Worm (Caenorhabditis elegans) whole organism, young adult: ENCODE results near the gene Y75B8A.18.

Source experiments
- B0035.1 ChIP-seq: sonication (generic microtip); optimal IDR thresholded peaks from 2 replicates; lab custom pipeline; 2016; ENCODE audit warnings: missing genetic modification characterization, mild to moderate bottlenecking, missing compliant biosample characterization, missing genotype, missing genetic modification reagents
- D2030.7 ChIP-seq: fragments of 200-800 bp; sonication (Bioruptor generic); IDR thresholded peaks from 2 replicates; pipeline ENCODE4 v1.3.6; 2022; ENCODE audit warnings: missing genetic modification reagents, missing genetic modification characterization, missing compliant biosample characterization
- F49E8.2 ChIP-seq: sonication (generic microtip); optimal IDR thresholded peaks from 3 replicates; lab custom pipeline; 2017; ENCODE audit warnings: missing genetic modification characterization, mild to moderate bottlenecking, missing compliant biosample characterization, antibody characterized with exemption, moderate library complexity; ENCODE audit not compliant: insufficient read depth
- F52B5.7 ChIP-seq: sonication (generic microtip); optimal IDR thresholded peaks from 2 replicates; lab custom pipeline; 2016; ENCODE audit warnings: mild to moderate bottlenecking, missing genetic modification characterization, missing compliant biosample characterization
- F55B11.4 ChIP-seq: sonication (generic microtip); optimal IDR thresholded peaks from 2 replicates; lab custom pipeline; 2016; ENCODE audit warnings: missing compliant biosample characterization, missing genetic modification characterization, borderline replicate concordance; ENCODE audit not compliant: insufficient read depth
- F57C9.4 ChIP-seq: sonication (generic microtip); optimal IDR thresholded peaks from 2 replicates; lab custom pipeline; 2017; ENCODE audit warnings: mild to moderate bottlenecking, missing genetic modification characterization, missing compliant biosample characterization
- Y67H2A.10 ChIP-seq: fragments of 200-800 bp; sonication (Bioruptor generic); conservative IDR thresholded peaks from 2 replicates; pipeline ENCODE4 v1.3.6; 2022; ENCODE audit warnings: missing genetic modification reagents, missing genetic modification characterization, missing compliant biosample characterization
- Y95B8A.8 ChIP-seq: fragments of 200-800 bp; sonication (Bioruptor generic); IDR thresholded peaks from 2 replicates; pipeline ENCODE4 v1.3.6; 2022; ENCODE audit warnings: missing genetic modification reagents, missing genetic modification characterization, missing compliant biosample characterization
- ama-1 ChIP-seq, 3 experiments: fragments of 150-350 bp in 1 of 3; sonication (generic microtip) in 2 of 3; optimal IDR thresholded peaks; 2 replicates each; lab custom pipeline; 2014 to 2018; ENCODE audit warnings: missing biosample characterization in 2 of 3, missing genetic modification characterization in 2 of 3, missing genetic modification reagents in 2 of 3
- attf-6 ChIP-seq: fragments of 200-800 bp; sonication (Bioruptor generic); IDR thresholded peaks from 2 replicates; pipeline ENCODE4 v1.3.6; 2022; ENCODE audit warnings: missing genetic modification reagents, missing genetic modification characterization, missing compliant biosample characterization
- bed-2 ChIP-seq: fragments of 200-800 bp; sonication (Bioruptor generic); IDR thresholded peaks from 2 replicates; pipeline ENCODE4 v1.3.6; 2022; ENCODE audit warnings: missing genetic modification reagents, missing genetic modification characterization, missing compliant biosample characterization
- cebp-2 ChIP-seq: fragments of 200-800 bp; sonication (Bioruptor generic); IDR thresholded peaks from 2 replicates; pipeline ENCODE4 v1.3.6; 2022; ENCODE audit warnings: missing genetic modification characterization, missing compliant biosample characterization
- ceh-100 ChIP-seq: fragments of 200-800 bp; sonication (Bioruptor generic); IDR thresholded peaks from 2 replicates; pipeline ENCODE4 v1.3.6; 2022; ENCODE audit warnings: missing genetic modification reagents, missing genetic modification characterization, missing compliant biosample characterization
- ceh-58 ChIP-seq: fragments of 200-800 bp; sonication (Bioruptor generic); IDR thresholded peaks from 2 replicates; pipeline ENCODE4 v1.3.6; 2022; ENCODE audit warnings: missing genetic modification characterization, missing compliant biosample characterization
- dpff-1 ChIP-seq: sonication (generic microtip); optimal IDR thresholded peaks from 2 replicates; lab custom pipeline; 2017; ENCODE audit warnings: mild to moderate bottlenecking, missing genetic modification characterization, missing compliant biosample characterization
- ekl-4 ChIP-seq: fragments of 200-800 bp; sonication (Bioruptor generic); IDR thresholded peaks from 2 replicates; pipeline ENCODE4 v1.3.6; 2022; ENCODE audit warnings: missing genetic modification reagents, missing genetic modification characterization, missing compliant biosample characterization
- fkh-3 ChIP-seq: sonication (generic microtip); optimal IDR thresholded peaks from 2 replicates; lab custom pipeline; 2016; ENCODE audit warnings: mild to moderate bottlenecking, missing genetic modification characterization, missing compliant biosample characterization
- gei-17 ChIP-seq: fragments of 200-800 bp; sonication (Bioruptor generic); optimal IDR thresholded peaks from 2 replicates; lab custom pipeline; 2018; ENCODE audit warnings: mild to moderate bottlenecking, missing genetic modification characterization, missing compliant biosample characterization
- hlh-12 ChIP-seq: sonication (generic microtip); optimal IDR thresholded peaks from 2 replicates; lab custom pipeline; 2016; ENCODE audit warnings: missing genetic modification characterization, missing compliant biosample characterization
- hmg-1.2 ChIP-seq: fragments of 200-800 bp; sonication (Bioruptor generic); IDR thresholded peaks from 2 replicates; pipeline ENCODE4 v1.3.6; 2022; ENCODE audit warnings: missing genetic modification reagents, missing genetic modification characterization, missing compliant biosample characterization
- hsf-1 ChIP-seq: fragments of 200-800 bp; sonication (Bioruptor generic); IDR thresholded peaks from 2 replicates; pipeline ENCODE4 v1.3.6; 2022; ENCODE audit warnings: missing genetic modification reagents, missing genetic modification characterization, missing compliant biosample characterization
- let-607 ChIP-seq, 2 experiments: fragments of 200-800 bp in 1 of 2; sonication (Bioruptor generic) in 1 of 2; sonication (generic microtip) in 1 of 2; optimal IDR thresholded peaks; 2 replicates each; lab custom pipeline; 2016 to 2018; ENCODE audit warnings: mild to moderate bottlenecking in 2 of 2, missing compliant biosample characterization in 2 of 2, missing genetic modification characterization in 2 of 2, moderate library complexity in 2 of 2, missing genotype in 1 of 2
- lsy-27 ChIP-seq: sonication (generic microtip); optimal IDR thresholded peaks from 2 replicates; lab custom pipeline; 2017; ENCODE audit warnings: missing genetic modification characterization, mild to moderate bottlenecking, missing compliant biosample characterization, antibody characterized with exemption, missing genotype, borderline replicate concordance; ENCODE audit not compliant: insufficient read depth
- madf-6 ChIP-seq: fragments of 200-800 bp; sonication (Bioruptor generic); IDR thresholded peaks from 2 replicates; pipeline ENCODE4 v1.3.6; 2022; ENCODE audit warnings: missing genetic modification reagents, missing genetic modification characterization, missing compliant biosample characterization
- mxl-1 ChIP-seq: sonication (generic microtip); optimal IDR thresholded peaks from 2 replicates; lab custom pipeline; 2016; ENCODE audit warnings: missing genetic modification characterization, missing compliant biosample characterization
- nfya-1 ChIP-seq: sonication (generic microtip); optimal IDR thresholded peaks from 2 replicates; lab custom pipeline; 2017; ENCODE audit warnings: antibody characterized with exemption, missing compliant biosample characterization, missing genetic modification characterization, borderline replicate concordance; ENCODE audit not compliant: insufficient read depth
- nfya-2 ChIP-seq: fragments of 200-800 bp; sonication (Bioruptor generic); IDR thresholded peaks from 2 replicates; pipeline ENCODE4 v1.3.6; 2022; ENCODE audit warnings: missing genetic modification reagents, missing genetic modification characterization, missing compliant biosample characterization
- nhr-179 ChIP-seq: sonication (generic microtip); optimal IDR thresholded peaks from 2 replicates; lab custom pipeline; 2016; ENCODE audit warnings: mild to moderate bottlenecking, missing genetic modification characterization, missing compliant biosample characterization
- nhr-80 ChIP-seq: sonication (generic microtip); optimal IDR thresholded peaks from 2 replicates; lab custom pipeline; 2016; ENCODE audit warnings: missing genetic modification characterization, missing compliant biosample characterization
- snpc-3.4 ChIP-seq: sonication (generic microtip); optimal IDR thresholded peaks from 2 replicates; lab custom pipeline; 2017; ENCODE audit warnings: missing genetic modification characterization, mild to moderate bottlenecking, missing compliant biosample characterization, antibody characterized with exemption, moderate library complexity, missing genotype, missing genetic modification reagents
- somi-1 ChIP-seq: fragments of 200-800 bp; sonication (Bioruptor generic); optimal IDR thresholded peaks from 2 replicates; lab custom pipeline; 2018; ENCODE audit warnings: mild to moderate bottlenecking, missing genetic modification characterization, missing compliant biosample characterization
- unc-130 ChIP-seq: sonication (generic microtip); optimal IDR thresholded peaks from 2 replicates; lab custom pipeline; 2016; ENCODE audit warnings: missing genetic modification reagents, missing genetic modification characterization, missing compliant biosample characterization
- zim-3 ChIP-seq: sonication (generic microtip); optimal IDR thresholded peaks from 2 replicates; lab custom pipeline; 2017; ENCODE audit warnings: mild to moderate bottlenecking, missing genetic modification characterization, moderate library complexity, missing compliant biosample characterization
- ztf-22 ChIP-seq: fragments of 200-800 bp; sonication (Bioruptor generic); optimal IDR thresholded peaks from 2 replicates; lab custom pipeline; 2018; ENCODE audit warnings: mild to moderate bottlenecking, missing genetic modification characterization, moderate library complexity, missing compliant biosample characterization
- ztf-25 ChIP-seq: fragments of 200-800 bp; sonication (Bioruptor generic); IDR thresholded peaks from 2 replicates; pipeline ENCODE4 v1.3.6; 2022; ENCODE audit warnings: missing genetic modification reagents, missing genetic modification characterization, missing compliant biosample characterization
- ztf-3 ChIP-seq: fragments of 200-800 bp; sonication (Bioruptor generic); optimal IDR thresholded peaks from 2 replicates; lab custom pipeline; 2018; ENCODE audit warnings: mild to moderate bottlenecking, missing genetic modification characterization, missing compliant biosample characterization
- ztf-6 ChIP-seq: fragments of 200-800 bp; sonication (Bioruptor generic); IDR thresholded peaks from 2 replicates; pipeline ENCODE4 v1.3.6; 2022; ENCODE audit warnings: missing genetic modification reagents, missing genetic modification characterization, missing compliant biosample characterization

Y75B8A.18 gene

DNA sequence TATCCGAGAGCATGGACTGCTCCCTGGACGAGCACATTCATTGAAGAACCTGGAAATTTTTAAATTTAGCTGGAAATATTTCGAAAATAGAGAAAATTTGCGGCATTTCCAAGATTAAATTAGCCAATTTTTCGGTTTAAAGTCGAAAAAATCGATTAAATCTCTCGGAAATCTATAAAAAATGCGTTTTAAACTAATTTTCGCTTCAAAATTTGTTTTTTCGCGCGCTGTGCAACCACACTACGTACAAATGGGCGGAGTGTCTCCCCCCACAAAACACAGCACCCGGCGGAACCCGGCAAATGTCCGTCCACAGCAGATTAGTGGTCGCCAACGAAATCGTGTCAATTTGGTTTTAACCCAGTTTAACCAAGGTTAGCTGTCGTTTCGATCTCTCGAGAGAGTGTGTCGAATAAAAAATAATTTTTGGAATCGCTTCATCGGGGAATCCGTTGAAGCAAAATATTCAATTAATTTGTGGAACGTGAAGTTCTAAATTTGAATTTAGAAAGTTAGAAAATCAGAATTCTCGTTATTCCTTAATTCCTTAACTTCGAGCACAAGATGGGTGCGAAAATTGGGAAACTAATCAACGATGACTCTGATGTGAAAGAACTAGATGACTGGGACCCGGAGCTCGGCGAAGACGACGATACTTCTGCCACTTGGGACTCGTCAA is 24.2 kb upstream of the Y75B8A.18 start, which contains the start of the genes tim-1 and Y75B8A.23 (continued):
- TF ChIP-seq hlh-12 (peak; percentile 56), gei-17 (GFP tag; lab: Kevin White, UChicago) (peak; percentile 86), D2030.7 (GFP tag; lab: Robert Waterston, UW) (peak; percentile 100), mxl-1 (tag; lab: Kevin White, UChicago) (no peak), hsf-1 (GFP tag; lab: Robert Waterston, UW) (peak; percentile 76), B0035.1 (peak; percentile 80), bed-2 (GFP tag; lab: Robert Waterston, UW) (peak; percentile 61; the same call in 1 of the 2 replicates), ama-1 (optimal IDR thresholded peaks at IDR 0.05; lab: Kevin White, UChicago) (peak; percentile 98), ama-1 (GFP tag; optimal IDR thresholded peaks at IDR 0.05; lab: Kevin White, UChicago) (peak; percentile 54 to 94), fkh-3 (tag; lab: Kevin White, UChicago) (peak; percentile 90), hmg-1.2 (GFP tag; lab: Robert Waterston, UW) (peak; percentile 98), zim-3 (tag; lab: Kevin White, UChicago) (peak; percentile 59), F52B5.7 (tag; lab: Kevin White, UChicago) (peak; percentile 86), Y67H2A.10 (GFP tag; lab: Robert Waterston, UW) (no peak), madf-6 (GFP tag; lab: Robert Waterston, UW) (peak; percentile 95), dpff-1 (tag; lab: Kevin White, UChicago) (peak; percentile 93), somi-1 (GFP tag; lab: Kevin White, UChicago) (peak; percentile 33), ztf-22 (GFP tag; lab: Kevin White, UChicago) (peak; percentile 53), unc-130 (GFP tag; lab: Kevin White, UChicago) (peak; percentile 86), cebp-2 (GFP tag; lab: Robert Waterston, UW) (0 out of 2 replicates have a peak, but pooled peaks have one; percentile 62), ztf-3 (GFP tag; lab: Kevin White, UChicago) (peak; percentile 67), nfya-1 (tag; lab: Kevin White, UChicago) (no peak), nfya-2 (GFP tag; lab: Robert Waterston, UW) (0 out of 2 replicates have a peak, but pooled peaks have one; percentile 6), nhr-80 (tag; lab: Kevin White, UChicago) (peak; percentile 51), F55B11.4 (no peak), ztf-25 (no peak), ceh-100 (GFP tag; lab: Robert Waterston, UW) (peak; percentile 89), attf-6 (GFP tag; lab: Robert Waterston, UW) (peak; percentile 99), F57C9.4 (tag; lab: Kevin White, UChicago) (peak; percentile 58), let-607 (tag; optimal IDR thresholded peaks at IDR 0.05; lab: Kevin White, UChicago) (peak; percentile 68 to 84), lsy-27 (peak; percentile 84), Y95B8A.8 (peak; percentile 97), nhr-179 (tag; lab: Kevin White, UChicago) (peak; percentile 27), ztf-6 (GFP tag; lab: Robert Waterston, UW) (0 out of 2 replicates have a peak, but pooled peaks have one; percentile 67)

DNA sequence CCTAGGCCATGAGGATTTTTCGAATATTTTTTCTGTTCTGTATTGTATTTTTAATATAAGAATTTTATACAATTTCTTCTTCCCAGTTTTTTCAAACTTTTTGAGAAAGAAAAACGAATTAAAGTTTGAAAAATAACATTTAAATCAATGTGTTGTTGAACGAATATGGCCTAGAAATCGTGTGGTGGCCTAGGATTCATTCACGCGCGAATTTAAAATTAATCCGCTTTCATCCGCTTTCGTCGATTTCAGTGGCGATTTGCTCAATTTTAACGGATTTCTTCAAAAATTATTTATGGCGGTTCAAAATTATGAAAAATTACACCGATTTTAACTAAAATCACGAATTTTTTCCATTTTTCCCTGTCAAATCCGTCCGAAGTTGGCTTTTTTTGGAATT is 21.3 kb upstream of the Y75B8A.18 start:
- TF ChIP-seq mxl-1 (tag; lab: Kevin White, UChicago) (no peak), ceh-58 (no peak), nhr-80 (tag; lab: Kevin White, UChicago) (no peak), ekl-4 (GFP tag; lab: Robert Waterston, UW) (no peak), F49E8.2 (no peak), snpc-3.4 (tag; lab: Kevin White, UChicago) (no peak)
